Worm (Caenorhabditis elegans): Measurements from ENCODE around the gene F56D1.1.

Gene F56D1.1

ce11 chrII:5446506-5446905 is 31.9 kb upstream of the F56D1.1 start, which contains the start of gene nmr-1:
Gene nmr-1 (minus strand): TSS chrII:5446606.
- TF ChIP-seq dve-1 (tag; optimal IDR thresholded peaks at IDR 0.05) (no peak), unc-86 (tag; optimal IDR thresholded peaks at IDR 0.05) (no peak), lin-11 (tag; optimal IDR thresholded peaks at IDR 0.05) (no peak), K09A11.1 (tag; optimal IDR thresholded peaks at IDR 0.05; ENCODE audit: insufficient read depth) (no peak), ceh-19 (GFP tag; optimal IDR thresholded peaks at IDR 0.05) (no peak), tbx-2 (tag; optimal IDR thresholded peaks at IDR 0.05) (no peak)

- TF ChIP-seq C38D4.7 (GFP tag; optimal IDR thresholded peaks at IDR 0.05) (no peak), madf-2 (tag; optimal IDR thresholded peaks at IDR 0.05) (no peak), ref-2 (tag; optimal IDR thresholded peaks at IDR 0.05) (no peak), F13H6.1 (tag; optimal IDR thresholded peaks at IDR 0.05) (no peak), odd-2 (tag; optimal IDR thresholded peaks at IDR 0.05) (no peak), pat-9 (tag; optimal IDR thresholded peaks at IDR 0.05) (no peak), ceh-34 (tag; optimal IDR thresholded peaks at IDR 0.05) (no peak), hlh-15 (tag; optimal IDR thresholded peaks at IDR 0.05) (no peak), tbx-2 (tag; optimal IDR thresholded peaks at IDR 0.05) (no peak)
These were observed 31.0 kb upstream of the F56D1.1 start, which contains the start of gene cex-1 for ce11 chrII:5447381-5447780. Gene cex-1 (plus strand): TSS chrII:5447681.

- no peak for TF ChIP-seq syd-9 (tag; optimal IDR thresholded peaks at IDR 0.05)
- TF ChIP-seq unc-55 (GFP tag; optimal IDR thresholded peaks at IDR 0.05): peak; percentile 77
- TF ChIP-seq ahr-1 (tag; optimal IDR thresholded peaks at IDR 0.05): no peak
- TF ChIP-seq unc-3 (GFP tag; conservative IDR thresholded peaks at IDR 0.05): no peak
- no peak for TF ChIP-seq unc-3 (tag; optimal IDR thresholded peaks at IDR 0.05)
- peak; percentile 23 for TF ChIP-seq ceh-18 (tag; optimal IDR thresholded peaks at IDR 0.05)
- TF ChIP-seq madf-2 (tag; optimal IDR thresholded peaks at IDR 0.05): no peak
- TF ChIP-seq ceh-48 (tag; optimal IDR thresholded peaks at IDR 0.05): no peak
- no peak for TF ChIP-seq ceh-19 (GFP tag; optimal IDR thresholded peaks at IDR 0.05)
These were observed 29.2 kb upstream of the F56D1.1 start for ce11 chrII:5449219-5449618.

ce11 chrII:5449620-5450019 is 28.8 kb upstream of the F56D1.1 start:
- TF ChIP-seq pha-4 (tag; optimal IDR thresholded peaks at IDR 0.05): no peak

ce11 chrII:5451278-5451677 is 27.1 kb upstream of the F56D1.1 start:
- TF ChIP-seq ceh-6 (GFP tag; optimal IDR thresholded peaks at IDR 0.05) (no peak), hlh-15 (tag; optimal IDR thresholded peaks at IDR 0.05) (no peak), ceh-22 (tag; optimal IDR thresholded peaks at IDR 0.05) (no peak), ama-1 (optimal IDR thresholded peaks at IDR 0.05) (no peak), tbx-2 (tag; optimal IDR thresholded peaks at IDR 0.05) (no peak), ahr-1 (tag; optimal IDR thresholded peaks at IDR 0.05) (no peak), ceh-30 (tag; optimal IDR thresholded peaks at IDR 0.05) (no peak), pha-4 (tag; optimal IDR thresholded peaks at IDR 0.05) (no peak), nfya-1 (tag; optimal IDR thresholded peaks at IDR 0.05) (no peak), tbx-7 (tag; optimal IDR thresholded peaks at IDR 0.05) (no peak), pha-2 (tag; optimal IDR thresholded peaks at IDR 0.05) (no peak), syd-9 (tag; optimal IDR thresholded peaks at IDR 0.05) (no peak), pag-3 (tag; optimal IDR thresholded peaks at IDR 0.05; ENCODE audit: borderline replicate concordance) (no peak), ceh-24 (tag; optimal IDR thresholded peaks at IDR 0.05) (no peak), ceh-2 (tag; optimal IDR thresholded peaks at IDR 0.05) (no peak), hlh-30 (tag; optimal IDR thresholded peaks at IDR 0.05; ENCODE audit: insufficient read depth) (no peak), fkh-10 (GFP tag; optimal IDR thresholded peaks at IDR 0.05) (no peak), che-1 (tag; optimal IDR thresholded peaks at IDR 0.05) (no peak)
